Worm (Caenorhabditis elegans): ENCODE measurements around the gene cpg-4.

- TF ChIP-seq zip-5 (tag; optimal IDR thresholded peaks at IDR 0.05) = no peak
- TF ChIP-seq madf-2 (tag; optimal IDR thresholded peaks at IDR 0.05) = no peak
- no peak for TF ChIP-seq nhr-11 (tag; optimal IDR thresholded peaks at IDR 0.05)
- TF ChIP-seq ets-4 (tag; optimal IDR thresholded peaks at IDR 0.05) = no peak
- no peak for TF ChIP-seq hlh-15 (tag; optimal IDR thresholded peaks at IDR 0.05)
These were observed 51.6 kb downstream of the cpg-4 start, which contains the start of gene pgap-3 for ce11 chrV:6047818-6048217.

Data from whole organism, late embryonic.